Worm (Caenorhabditis elegans): ENCODE results near the gene dhs-25.

DNA sequence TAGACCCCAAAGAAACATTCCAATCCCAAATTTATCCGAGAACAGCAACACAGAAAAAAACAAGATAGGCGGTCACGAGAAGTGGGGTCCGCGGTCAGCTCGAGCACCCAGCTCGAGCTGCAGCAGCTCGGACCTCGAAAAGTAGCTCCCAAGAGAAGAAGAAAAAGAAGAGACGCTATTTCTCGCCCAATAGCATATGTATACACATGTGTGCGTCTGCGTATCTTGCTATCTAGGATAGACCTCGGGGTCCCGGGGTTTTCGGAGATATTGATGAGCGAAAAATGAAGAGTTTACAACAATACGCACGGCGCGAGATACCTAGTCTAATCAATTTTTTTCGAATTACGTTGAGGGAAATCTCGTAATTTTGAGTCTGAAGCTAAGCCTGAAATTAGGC is 35.7 kb downstream of the dhs-25 start:
- TF ChIP-seq elt-3 (tag; optimal IDR thresholded peaks at IDR 0.05) (no peak), blmp-1 (tag; optimal IDR thresholded peaks at IDR 0.05) (no peak), lsy-2 (tag; optimal IDR thresholded peaks at IDR 0.05) (no peak), nhr-28 (tag; optimal IDR thresholded peaks at IDR 0.05) (no peak), bed-3 (GFP tag; optimal IDR thresholded peaks at IDR 0.05) (no peak), ztf-11 (tag; optimal IDR thresholded peaks at IDR 0.05) (no peak), ceh-43 (GFP tag; optimal IDR thresholded peaks at IDR 0.05) (no peak), nhr-12 (tag; optimal IDR thresholded peaks at IDR 0.05) (no peak), tbx-8 (GFP tag; optimal IDR thresholded peaks at IDR 0.05) (no peak), mep-1 (tag; optimal IDR thresholded peaks at IDR 0.05) (no peak)
